Fruit fly (Drosophila melanogaster): Measurements from ENCODE around the gene CG46459.
A peak's percentile ranks its signal among the peaks of the same experiment; 100 is the strongest.

The CG46459 gene

DNA sequence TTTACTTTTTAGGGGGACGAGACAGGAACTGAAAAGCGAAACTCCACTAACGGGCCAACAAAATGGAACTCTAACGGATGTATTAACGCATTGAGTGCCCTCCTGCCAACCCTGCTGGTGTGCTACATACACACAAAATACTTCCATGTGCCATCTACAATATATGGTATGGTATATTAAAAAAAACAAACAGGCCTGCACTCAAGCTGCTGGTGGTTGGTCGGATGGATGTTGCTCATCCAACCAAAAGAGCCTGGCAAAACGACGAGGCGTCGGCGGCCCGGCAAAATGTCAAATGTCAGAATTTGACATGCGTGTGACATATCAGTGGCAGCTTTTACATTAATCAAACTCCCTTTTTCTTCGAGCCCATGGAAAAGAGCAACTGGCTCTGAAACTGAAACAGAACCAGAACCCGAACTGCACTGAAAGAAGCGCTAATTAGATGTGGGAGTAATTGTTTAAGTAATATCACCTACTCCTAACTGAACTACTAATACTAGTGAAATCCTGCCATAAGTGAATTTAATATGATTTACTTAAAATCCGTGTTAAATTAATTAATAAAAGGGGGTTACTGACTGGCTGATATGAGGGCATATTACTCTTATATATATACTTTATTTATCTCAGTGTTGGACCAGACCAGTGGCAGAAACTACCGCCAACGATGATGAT lies 45.7 kb upstream of the CG46459 start:
- TF ChIP-seq CG16779 (tag; optimal IDR thresholded peaks at IDR 0.05) = no peak
- no peak for TF ChIP-seq Ets21C (GFP tag; optimal IDR thresholded peaks at IDR 0.05)
- no peak for TF ChIP-seq Hr38 (GFP tag; optimal IDR thresholded peaks at IDR 0.05)
- no peak for TF ChIP-seq CG11902 (GFP tag; optimal IDR thresholded peaks at IDR 0.05)
- no peak for TF ChIP-seq CG8632 (GFP tag; optimal IDR thresholded peaks at IDR 0.05)
- peak; percentile 17 for TF ChIP-seq Ets96B (tag; optimal IDR thresholded peaks at IDR 0.05)
- peak; percentile 11 for TF ChIP-seq CG3919 (GFP tag; optimal IDR thresholded peaks at IDR 0.05)
- no peak for TF ChIP-seq CG6276 (GFP tag; optimal IDR thresholded peaks at IDR 0.05)
- TF ChIP-seq spab (GFP tag; optimal IDR thresholded peaks at IDR 0.05) = no peak
- no peak for TF ChIP-seq CG6792 (GFP tag; optimal IDR thresholded peaks at IDR 0.05)
- TF ChIP-seq CG10631 (GFP tag; optimal IDR thresholded peaks at IDR 0.05) = peak; percentile 18
- peak; percentile 13 for TF ChIP-seq Met (GFP tag; optimal IDR thresholded peaks at IDR 0.05)
- TF ChIP-seq achi (GFP tag; optimal IDR thresholded peaks at IDR 0.05) = no peak
- no peak for TF ChIP-seq Sox14 (GFP tag; optimal IDR thresholded peaks at IDR 0.05)
- TF ChIP-seq CG4318 (GFP tag; optimal IDR thresholded peaks at IDR 0.05) = no peak
- no peak for TF ChIP-seq CG31627 (GFP tag; optimal IDR thresholded peaks at IDR 0.05)
- no peak for TF ChIP-seq pdm3 (GFP tag; optimal IDR thresholded peaks at IDR 0.05)
- TF ChIP-seq fkh (GFP tag; optimal IDR thresholded peaks at IDR 0.05) = no peak
- TF ChIP-seq CG1621 (tag; optimal IDR thresholded peaks at IDR 0.05) = no peak
- no peak for TF ChIP-seq CG6808 (GFP tag; optimal IDR thresholded peaks at IDR 0.05)
- TF ChIP-seq topi (GFP tag; optimal IDR thresholded peaks at IDR 0.05) = no peak
- TF ChIP-seq fd85E (GFP tag; optimal IDR thresholded peaks at IDR 0.05) = no peak
- no peak for TF ChIP-seq CG8319 (GFP tag; optimal IDR thresholded peaks at IDR 0.05)
- peak; percentile 2 for TF ChIP-seq CG3032 (tag; optimal IDR thresholded peaks at IDR 0.05)
- TF ChIP-seq CG11294 (GFP tag; IDR thresholded peaks at IDR 0.05) = no peak
- TF ChIP-seq fd59A (GFP tag; optimal IDR thresholded peaks at IDR 0.05) = peak; percentile 14
- TF ChIP-seq CG32006 (GFP tag; optimal IDR thresholded peaks at IDR 0.05) = no peak
- TF ChIP-seq acj6 (GFP tag; optimal IDR thresholded peaks at IDR 0.05) = no peak
- no peak for TF ChIP-seq lz (GFP tag; optimal IDR thresholded peaks at IDR 0.05)
- TF ChIP-seq net (GFP tag; optimal IDR thresholded peaks at IDR 0.05) = no peak
- TF ChIP-seq svp (GFP tag) = peak; percentile 65
- no peak for TF ChIP-seq Eip75B (GFP tag; optimal IDR thresholded peaks at IDR 0.05)
- peak; percentile 56 for TF ChIP-seq Eip78C (GFP tag)
- TF ChIP-seq CG15336 (GFP tag; IDR thresholded peaks at IDR 0.05) = no peak
- no peak for TF ChIP-seq OdsH (GFP tag; optimal IDR thresholded peaks at IDR 0.05)
- peak in 1 of 2 experiments; percentile 7 for TF ChIP-seq ss (GFP tag; optimal IDR thresholded peaks at IDR 0.05)

dm6 chr3R:10654642-10655041 lies 41.8 kb upstream of the CG46459 start:
- TF ChIP-seq Eip78C (GFP tag) = peak; percentile 52
- no peak for TF ChIP-seq cyc (GFP tag; optimal IDR thresholded peaks at IDR 0.05)
- no peak for TF ChIP-seq esn (GFP tag; optimal IDR thresholded peaks at IDR 0.05)
- no peak for TF ChIP-seq CG8319 (GFP tag; optimal IDR thresholded peaks at IDR 0.05)
- no peak for TF ChIP-seq pdm3 (GFP tag; optimal IDR thresholded peaks at IDR 0.05)
- no peak for TF ChIP-seq acj6 (GFP tag; optimal IDR thresholded peaks at IDR 0.05)
- no peak for TF ChIP-seq CG34406 (GFP tag; optimal IDR thresholded peaks at IDR 0.05)
- TF ChIP-seq CG11902 (GFP tag; optimal IDR thresholded peaks at IDR 0.05) = no peak
- no peak for TF ChIP-seq topi (GFP tag; optimal IDR thresholded peaks at IDR 0.05)
- TF ChIP-seq CG6808 (GFP tag; optimal IDR thresholded peaks at IDR 0.05) = no peak
- no peak for TF ChIP-seq CG11762 (GFP tag; optimal IDR thresholded peaks at IDR 0.05; ENCODE audit: insufficient read depth)
- TF ChIP-seq dsx (GFP tag; optimal IDR thresholded peaks at IDR 0.05; ENCODE audit: poor library complexity, severe bottlenecking) = no peak
- peak; percentile 20 for TF ChIP-seq CG4318 (GFP tag; optimal IDR thresholded peaks at IDR 0.05)
- no peak for TF ChIP-seq CG6792 (GFP tag; optimal IDR thresholded peaks at IDR 0.05)
- no peak for TF ChIP-seq fkh (GFP tag; optimal IDR thresholded peaks at IDR 0.05)
- no peak for TF ChIP-seq Smox (GFP tag; optimal IDR thresholded peaks at IDR 0.05)
- TF ChIP-seq CG10631 (GFP tag; optimal IDR thresholded peaks at IDR 0.05) = no peak
- TF ChIP-seq CG16779 (tag; optimal IDR thresholded peaks at IDR 0.05) = no peak
- TF ChIP-seq CG7368 (GFP tag; optimal IDR thresholded peaks at IDR 0.05) = no peak
- no peak for TF ChIP-seq lz (GFP tag; optimal IDR thresholded peaks at IDR 0.05)
- TF ChIP-seq eg (GFP tag; IDR thresholded peaks at IDR 0.05) = no peak
- no peak for TF ChIP-seq vri (GFP tag; optimal IDR thresholded peaks at IDR 0.05)
- TF ChIP-seq Sox15 (GFP tag; optimal IDR thresholded peaks at IDR 0.05) = no peak
- TF ChIP-seq spab (GFP tag; optimal IDR thresholded peaks at IDR 0.05) = no peak
- no peak for TF ChIP-seq CG3919 (GFP tag; optimal IDR thresholded peaks at IDR 0.05)
- no peak for TF ChIP-seq Hr38 (GFP tag; optimal IDR thresholded peaks at IDR 0.05)
- no peak for TF ChIP-seq CG6854 (GFP tag; optimal IDR thresholded peaks at IDR 0.05)
- no peak for TF ChIP-seq fd59A (GFP tag; optimal IDR thresholded peaks at IDR 0.05)
- TF ChIP-seq Ets21C (GFP tag; optimal IDR thresholded peaks at IDR 0.05) = no peak
- peak; percentile 58; the same call in 1 of the 2 replicates for TF ChIP-seq CG15336 (GFP tag; IDR thresholded peaks at IDR 0.05)
- no peak for TF ChIP-seq Met (GFP tag; optimal IDR thresholded peaks at IDR 0.05)
- TF ChIP-seq Gug (GFP tag; IDR thresholded peaks at IDR 0.05) = no peak
- TF ChIP-seq Sox14 (GFP tag; optimal IDR thresholded peaks at IDR 0.05) = no peak
- TF ChIP-seq OdsH (GFP tag; optimal IDR thresholded peaks at IDR 0.05) = no peak

Measured in whole organism, prepupa.